Worm (Caenorhabditis elegans): ENCODE data around the gene ZK673.4.

The ZK673.4 gene

ce11 chrII:10502491-10503063, 49.9 kb downstream of the ZK673.4 start, which contains the start of gene myrf-1 (continued):
- TF ChIP-seq swsn-7 (tag; optimal IDR thresholded peaks at IDR 0.05) (peak; percentile 89), vab-15 (tag; optimal IDR thresholded peaks at IDR 0.05) (no peak), hlh-17 (GFP tag; optimal IDR thresholded peaks at IDR 0.05; ENCODE audit: borderline replicate concordance) (no peak), pqm-1 (tag; optimal IDR thresholded peaks at IDR 0.05) (no peak), ceh-90 (tag; optimal IDR thresholded peaks at IDR 0.05) (no peak), unc-86 (tag; optimal IDR thresholded peaks at IDR 0.05) (peak; percentile 73), snu-23 (GFP tag; optimal IDR thresholded peaks at IDR 0.05) (peak; percentile 88), F16B12.6 (tag; optimal IDR thresholded peaks at IDR 0.05) (peak; percentile 13), efl-3 (GFP tag; optimal IDR thresholded peaks at IDR 0.05) (peak; percentile 22), nhr-12 (tag; optimal IDR thresholded peaks at IDR 0.05) (no peak), C04F5.9 (tag; optimal IDR thresholded peaks at IDR 0.05) (no peak), lin-14 (GFP tag; optimal IDR thresholded peaks at IDR 0.05) (peak; percentile 97), blmp-1 (tag; optimal IDR thresholded peaks at IDR 0.05) (peak; percentile 73), irx-1 (tag; optimal IDR thresholded peaks at IDR 0.05) (peak; percentile 66), unc-130 (tag; optimal IDR thresholded peaks at IDR 0.05) (peak; percentile 70), dpl-1 (GFP tag; optimal IDR thresholded peaks at IDR 0.05) (peak in 2 of 3 experiments; percentile 37 to 55), zip-4 (GFP tag; optimal IDR thresholded peaks at IDR 0.05) (peak; percentile 36), rnt-1 (tag; optimal IDR thresholded peaks at IDR 0.05) (peak; percentile 82), fkh-10 (GFP tag; optimal IDR thresholded peaks at IDR 0.05) (peak; percentile 66), unc-62 (GFP tag; optimal IDR thresholded peaks at IDR 0.05) (no peak), nhr-28 (tag; optimal IDR thresholded peaks at IDR 0.05) (no peak), nhr-19 (GFP tag; conservative IDR thresholded peaks at IDR 0.05) (peak; percentile 80), sup-37 (GFP tag; optimal IDR thresholded peaks at IDR 0.05) (no peak), jun-1 (tag; optimal IDR thresholded peaks at IDR 0.05) (peak; percentile 92), tbx-2 (tag; optimal IDR thresholded peaks at IDR 0.05) (peak; percentile 85), elt-3 (tag; optimal IDR thresholded peaks at IDR 0.05) (peak in 1 of 6 experiments; percentile 9), ceh-8 (GFP tag; optimal IDR thresholded peaks at IDR 0.05) (peak; percentile 85), mab-9 (GFP tag; IDR thresholded peaks at IDR 0.05) (peak; percentile 53; the same call in 1 of the 2 replicates), Y116A8C.19 (tag; optimal IDR thresholded peaks at IDR 0.05; ENCODE audit: borderline replicate concordance) (no peak), nhr-47 (tag; optimal IDR thresholded peaks at IDR 0.05) (peak; percentile 85), ceh-82 (tag; optimal IDR thresholded peaks at IDR 0.05) (peak; percentile 49 to 91 (median 53))

DNA sequence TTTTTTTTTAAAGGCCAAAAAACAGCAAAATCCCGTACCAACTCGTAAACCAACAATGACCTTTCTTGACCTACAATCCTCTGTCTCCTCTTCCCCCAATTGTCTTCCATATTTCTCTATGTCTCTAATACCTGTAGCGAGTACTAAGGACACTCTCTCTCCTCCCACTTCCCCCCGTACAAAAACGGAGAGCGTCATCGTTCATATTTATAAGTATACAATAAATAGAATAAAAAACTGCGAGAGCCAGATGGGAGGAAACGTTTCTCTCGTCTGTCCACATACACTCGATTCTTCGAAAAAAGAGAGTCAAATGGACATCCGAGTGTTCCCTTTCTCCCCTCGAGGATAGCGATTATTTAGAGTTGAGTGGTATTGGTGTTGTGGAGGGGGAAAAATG, 52.0 kb downstream of the ZK673.4 start:
- no peak for TF ChIP-seq zip-4 (GFP tag; optimal IDR thresholded peaks at IDR 0.05)
- peak; percentile 28 for TF ChIP-seq nhr-77 (tag; optimal IDR thresholded peaks at IDR 0.05)
- TF ChIP-seq aly-2 (tag; optimal IDR thresholded peaks at IDR 0.05), result no peak
- TF ChIP-seq C34B4.2 (tag; optimal IDR thresholded peaks at IDR 0.05), result no peak
- TF ChIP-seq lin-14 (GFP tag; optimal IDR thresholded peaks at IDR 0.05), result peak; percentile 57
- TF ChIP-seq dpl-1 (GFP tag; optimal IDR thresholded peaks at IDR 0.05), result no peak
- no peak for TF ChIP-seq skn-1 (tag; optimal IDR thresholded peaks at IDR 0.05)
- TF ChIP-seq nhr-90 (tag; optimal IDR thresholded peaks at IDR 0.05; ENCODE audit: poor library complexity), result no peak
- TF ChIP-seq ama-1 (optimal IDR thresholded peaks at IDR 0.05), result no peak
- TF ChIP-seq mep-1 (tag; optimal IDR thresholded peaks at IDR 0.05), result peak; percentile 40
- TF ChIP-seq ztf-4 (tag; optimal IDR thresholded peaks at IDR 0.05), result no peak
- TF ChIP-seq nhr-85 (tag), result peak; percentile 30
- TF ChIP-seq lsy-2 (tag; optimal IDR thresholded peaks at IDR 0.05), result peak in 1 of 2 experiments; percentile 19
- TF ChIP-seq zag-1 (tag; optimal IDR thresholded peaks at IDR 0.05), result no peak
- TF ChIP-seq hpl-2 (GFP tag; optimal IDR thresholded peaks at IDR 0.05), result no peak
- TF ChIP-seq nhr-71 (tag; optimal IDR thresholded peaks at IDR 0.05), result peak; percentile 23
- no peak for TF ChIP-seq efl-1 (optimal IDR thresholded peaks at IDR 0.05)
- TF ChIP-seq efl-1 (GFP tag; optimal IDR thresholded peaks at IDR 0.05 in 1 of 2), result peak in 1 of 2 experiments; percentile 1
- no peak for TF ChIP-seq ces-1 (GFP tag; optimal IDR thresholded peaks at IDR 0.05)
- TF ChIP-seq nhr-20 (tag; optimal IDR thresholded peaks at IDR 0.05), result peak; percentile 13
- peak; percentile 62 for TF ChIP-seq blmp-1 (tag; optimal IDR thresholded peaks at IDR 0.05)
- TF ChIP-seq lin-35 (GFP tag; optimal IDR thresholded peaks at IDR 0.05), result no peak
